Fruit fly (Drosophila melanogaster): Measurements from ENCODE around the gene Tim9a.

dm6 chrX:13392764-13393163, 7.8 kb downstream of the Tim9a start:
- TF ChIP-seq cnc (optimal IDR thresholded peaks at IDR 0.05): peak; percentile 15 to 66
- TF ChIP-seq Hr96 (GFP tag; optimal IDR thresholded peaks at IDR 0.05): no peak
- no peak for TF ChIP-seq tj (GFP tag; optimal IDR thresholded peaks at IDR 0.05)
- TF ChIP-seq CG7101 (tag; optimal IDR thresholded peaks at IDR 0.05): no peak
- no peak for TF ChIP-seq Mnt (GFP tag; optimal IDR thresholded peaks at IDR 0.05)
- TF ChIP-seq toe (GFP tag; optimal IDR thresholded peaks at IDR 0.05): no peak
- no peak for TF ChIP-seq CG11617 (GFP tag; optimal IDR thresholded peaks at IDR 0.05)
- TF ChIP-seq kay (GFP tag; ENCODE audit: borderline replicate concordance): no peak
